Worm (Caenorhabditis elegans): ENCODE results near the gene odr-4.

Gene odr-4

DNA sequence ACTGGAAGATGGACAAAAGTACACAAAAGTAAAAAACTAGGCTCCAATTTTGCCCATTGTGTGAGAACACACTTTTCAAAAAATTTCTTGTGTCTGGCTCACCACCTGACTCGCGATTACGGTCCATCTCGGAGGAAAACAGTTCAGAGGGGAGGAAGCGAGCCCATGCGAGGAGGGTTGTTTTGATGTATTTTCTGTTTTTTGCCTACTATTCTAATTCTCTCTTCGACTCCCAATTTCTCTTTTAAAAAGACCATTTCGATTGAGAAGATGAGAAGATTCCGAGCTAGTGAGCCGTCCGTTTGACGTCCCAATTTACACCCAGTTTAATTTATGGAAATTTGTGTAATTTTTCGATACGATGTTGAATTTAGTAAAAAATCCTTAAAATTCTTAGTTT, 16.1 kb downstream of the odr-4 start:
- TF ChIP-seq nhr-42 (GFP tag; IDR thresholded peaks at IDR 0.05) (no peak), aha-1 (tag) (peak; percentile 93), ces-1 (GFP tag; optimal IDR thresholded peaks at IDR 0.05) (no peak), dmd-9 (GFP tag; IDR thresholded peaks at IDR 0.05) (no peak), Y48G9A.11 (GFP tag; IDR thresholded peaks at IDR 0.05) (no peak)

DNA sequence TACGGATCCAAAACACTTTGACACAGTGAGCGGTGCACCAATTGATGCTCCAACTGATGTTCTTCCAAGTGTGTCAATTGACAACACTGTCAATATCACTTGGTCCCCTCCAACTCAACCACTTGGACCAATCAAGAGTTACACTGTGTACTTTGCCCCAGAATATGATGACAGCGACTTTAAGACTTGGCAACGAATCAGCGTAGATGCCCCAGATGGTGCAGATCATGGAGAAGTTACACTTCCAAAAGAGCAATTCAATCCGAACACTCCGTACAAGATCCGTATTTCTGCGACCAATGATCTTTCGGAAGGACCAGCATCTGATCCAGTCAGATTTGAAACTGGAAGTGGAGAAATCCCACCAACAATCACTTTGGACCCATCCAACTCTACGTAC, 22.0 kb downstream of the odr-4 start:
- TF ChIP-seq unc-62 (GFP tag; optimal IDR thresholded peaks at IDR 0.05 in 1 of 2) (peak in 1 of 2 experiments; percentile 92), unc-62 (tag; optimal IDR thresholded peaks at IDR 0.05) (no peak), F37D6.2 (tag; optimal IDR thresholded peaks at IDR 0.05) (no peak)

DNA sequence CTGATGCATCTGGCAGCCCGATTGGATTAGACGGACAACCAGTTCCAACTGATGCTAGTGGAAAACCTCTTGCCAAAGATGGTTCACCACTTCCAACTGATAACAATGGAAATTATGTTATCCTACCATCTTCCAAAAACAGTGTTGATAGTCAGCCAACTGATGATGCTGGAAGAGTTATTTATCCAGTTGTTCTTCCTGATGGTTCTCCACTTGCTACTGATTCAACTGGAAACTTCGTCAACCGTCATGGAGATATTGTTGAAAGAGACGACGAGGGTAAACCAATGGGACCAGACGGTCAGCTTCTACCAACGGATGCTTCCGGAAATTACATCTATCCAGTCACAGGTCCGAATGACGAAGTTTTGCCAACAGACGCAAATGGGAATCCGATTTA, 26.2 kb downstream of the odr-4 start:
- TF ChIP-seq lin-29 (GFP tag; IDR thresholded peaks at IDR 0.05) = no peak
- TF ChIP-seq mep-1 (tag; optimal IDR thresholded peaks at IDR 0.05) = no peak
- no peak for TF ChIP-seq ceh-32 (tag; optimal IDR thresholded peaks at IDR 0.05; ENCODE audit: poor library complexity)
- TF ChIP-seq unc-62 (GFP tag; optimal IDR thresholded peaks at IDR 0.05 in 1 of 2) = peak in 1 of 2 experiments; percentile 96
- TF ChIP-seq unc-62 (tag; optimal IDR thresholded peaks at IDR 0.05) = no peak
- no peak for TF ChIP-seq F49E8.2 (tag; optimal IDR thresholded peaks at IDR 0.05; ENCODE audit: borderline replicate concordance)
